Fruit fly (Drosophila melanogaster) whole organism, embryonic: ENCODE measurements around the gene Fer3HCH.
A peak's percentile ranks its signal among the peaks of the same experiment; 100 is the strongest.

Experiments
- Adf1 ChIP-seq: fragments of 200-800 bp; sonication (Bioruptor generic); IDR thresholded peaks from 2 replicates; pipeline ENCODE4 v1.3.6; 2022; ENCODE audit warnings: missing biosample characterization, missing genetic modification characterization
- Bgb ChIP-seq: fragments of 200-800 bp; sonication (Bioruptor generic); IDR thresholded peaks from 2 replicates; pipeline ENCODE4 v1.3.6; 2022; ENCODE audit warnings: missing biosample characterization, missing genetic modification characterization; ENCODE audit not compliant: partially characterized antibody
- Blimp-1 ChIP-seq: fragments of 200-800 bp; sonication (Bioruptor generic); optimal IDR thresholded peaks from 3 replicates; lab custom pipeline; 2018; ENCODE audit warnings: missing biosample characterization, missing genetic modification characterization, mild to moderate bottlenecking, moderate library complexity, missing genetic modification reagents
- CG10462 ChIP-seq: fragments of 200-800 bp; sonication (Bioruptor generic); optimal IDR thresholded peaks from 2 replicates; lab custom pipeline; 2016; ENCODE audit warnings: missing biosample characterization, missing genetic modification characterization
- CG10565 ChIP-seq: fragments of 200-800 bp; sonication (Bioruptor generic); optimal IDR thresholded peaks from 3 replicates; lab custom pipeline; 2016; ENCODE audit warnings: missing biosample characterization, mild to moderate bottlenecking, missing genetic modification characterization
- CG11398 ChIP-seq: fragments of 200-800 bp; sonication (Bioruptor generic); optimal IDR thresholded peaks from 2 replicates; lab custom pipeline; 2016; ENCODE audit warnings: missing biosample characterization, missing genetic modification characterization
- CG11456 ChIP-seq: fragments of 200-800 bp; sonication (Bioruptor generic); IDR thresholded peaks from 3 replicates; pipeline ENCODE4 v1.3.6; 2022; ENCODE audit warnings: missing biosample characterization, missing genetic modification characterization
- CG11560 ChIP-seq: fragments of 200-800 bp; sonication (Bioruptor generic); IDR thresholded peaks from 3 replicates; pipeline ENCODE4 v1.3.6; 2022; ENCODE audit warnings: missing biosample characterization, missing genetic modification characterization
- CG11695 ChIP-seq: fragments of 200-800 bp; sonication (Bioruptor generic); IDR thresholded peaks from 3 replicates; pipeline ENCODE4 v1.3.6; 2022; ENCODE audit warnings: missing biosample characterization, missing genetic modification characterization
- CG1233 ChIP-seq: fragments of 200-800 bp; sonication (Bioruptor generic); optimal IDR thresholded peaks from 4 replicates; lab custom pipeline; 2018; ENCODE audit warnings: missing biosample characterization, mild to moderate bottlenecking, missing genetic modification characterization
- CG13775 ChIP-seq: fragments of 200-800 bp; sonication (Bioruptor generic); optimal IDR thresholded peaks from 3 replicates; lab custom pipeline; 2017; ENCODE audit warnings: missing biosample characterization, mild to moderate bottlenecking, missing genetic modification characterization
- CG14441 ChIP-seq: fragments of 200-800 bp; sonication (Bioruptor generic); IDR thresholded peaks from 2 replicates; pipeline ENCODE4 v1.3.6; 2022; ENCODE audit warnings: missing biosample characterization, missing genetic modification characterization
- CG15696 ChIP-seq: fragments of 200-800 bp; sonication (Bioruptor generic); optimal IDR thresholded peaks from 2 replicates; lab custom pipeline; 2019; ENCODE audit warnings: missing biosample characterization, mild to moderate bottlenecking, missing genetic modification characterization, moderate library complexity
- CG16813 ChIP-seq: fragments of 200-800 bp; sonication (Bioruptor generic); IDR thresholded peaks from 3 replicates; pipeline ENCODE4 v1.3.6; 2022; ENCODE audit warnings: missing biosample characterization, missing genetic modification characterization; ENCODE audit not compliant: partially characterized antibody
- CG17186 ChIP-seq: fragments of 200-800 bp; sonication (Bioruptor generic); optimal IDR thresholded peaks from 3 replicates; lab custom pipeline; 2017; ENCODE audit warnings: missing biosample characterization, missing genetic modification reagents, missing genetic modification characterization
- CG17802 ChIP-seq: fragments of 200-800 bp; sonication (Bioruptor generic); optimal IDR thresholded peaks from 2 replicates; lab custom pipeline; 2018; ENCODE audit warnings: missing biosample characterization, mild to moderate bottlenecking, missing genetic modification characterization, moderate library complexity
- CG2116 ChIP-seq: fragments of 200-800 bp; sonication (Bioruptor generic); optimal IDR thresholded peaks from 3 replicates; lab custom pipeline; 2018; ENCODE audit warnings: missing biosample characterization, mild to moderate bottlenecking, missing genetic modification characterization
- CG2712 ChIP-seq: fragments of 200-800 bp; optimal IDR thresholded peaks from 3 replicates; lab custom pipeline; 2019; ENCODE audit warnings: missing biosample characterization, mild to moderate bottlenecking, missing genetic modification characterization, moderate library complexity
- CG31224 ChIP-seq: fragments of 200-800 bp; sonication (Bioruptor generic); IDR thresholded peaks from 2 replicates; pipeline ENCODE4 v1.3.6; 2022; ENCODE audit warnings: missing biosample characterization, missing genetic modification characterization
- CG34376 ChIP-seq: fragments of 200-800 bp; sonication (Bioruptor generic); optimal IDR thresholded peaks from 2 replicates; lab custom pipeline; 2018; ENCODE audit warnings: missing biosample characterization, mild to moderate bottlenecking, missing genetic modification characterization
- CG3838 ChIP-seq: fragments of 200-800 bp; sonication (Bioruptor generic); optimal IDR thresholded peaks from 3 replicates; lab custom pipeline; 2016; ENCODE audit warnings: missing biosample characterization, missing genetic modification characterization
- CG4360 ChIP-seq: fragments of 200-800 bp; sonication (Bioruptor generic); IDR thresholded peaks from 2 replicates; pipeline ENCODE4 v1.3.6; 2022; ENCODE audit warnings: missing biosample characterization, missing genetic modification characterization
- Dfd ChIP-seq, 2 experiments: fragments of >200 bp; optimal IDR thresholded peaks; 2 replicates each; lab custom pipeline; 2017; ENCODE audit warnings: missing biosample characterization in 2 of 2, missing genetic modification characterization in 2 of 2
- Dip2 ChIP-seq: fragments of 200-800 bp; sonication (Bioruptor generic); IDR thresholded peaks from 2 replicates; pipeline ENCODE4 v1.3.6; 2022; ENCODE audit warnings: missing biosample characterization, missing genetic modification characterization
- E2f2 ChIP-seq: fragments of 200-800 bp; sonication (Bioruptor generic); IDR thresholded peaks from 2 replicates; pipeline ENCODE4 v1.3.6; 2022; ENCODE audit warnings: missing biosample characterization, missing genetic modification characterization
- Gsc ChIP-seq: fragments of 200-800 bp; sonication (Bioruptor generic); IDR thresholded peaks from 2 replicates; pipeline ENCODE4 v1.3.6; 2022; ENCODE audit warnings: missing biosample characterization, missing genetic modification characterization
- Spps ChIP-seq: fragments of 200-800 bp; sonication (Bioruptor generic); optimal IDR thresholded peaks from 2 replicates; lab custom pipeline; 2018; ENCODE audit warnings: missing biosample characterization, mild to moderate bottlenecking, missing genetic modification characterization
- Ssrp ChIP-seq: fragments of 200-800 bp; sonication (Bioruptor generic); optimal IDR thresholded peaks from 2 replicates; lab custom pipeline; 2018; ENCODE audit warnings: missing biosample characterization, mild to moderate bottlenecking, missing genetic modification characterization, moderate library complexity
- Xbp1 ChIP-seq: fragments of 200-800 bp; sonication (Bioruptor generic); optimal IDR thresholded peaks from 3 replicates; lab custom pipeline; 2016; ENCODE audit warnings: missing biosample characterization, mild to moderate bottlenecking, missing genetic modification characterization
- Xrp1 ChIP-seq: fragments of 200-800 bp; sonication (Bioruptor generic); IDR thresholded peaks from 2 replicates; pipeline ENCODE4 v1.3.6; 2022; ENCODE audit warnings: missing biosample characterization, missing genetic modification characterization
- bab2 ChIP-seq: fragments of 200-800 bp; sonication (Bioruptor generic); optimal IDR thresholded peaks from 2 replicates; lab custom pipeline; 2016; ENCODE audit warnings: missing biosample characterization, missing genetic modification characterization
- bbx ChIP-seq: fragments of 200-800 bp; sonication (Bioruptor generic); IDR thresholded peaks from 2 replicates; pipeline ENCODE4 v1.3.6; 2022; ENCODE audit warnings: missing biosample characterization, missing genetic modification characterization; ENCODE audit not compliant: partially characterized antibody
- chinmo ChIP-seq: fragments of 200-800 bp; sonication (Bioruptor generic); IDR thresholded peaks from 4 replicates; pipeline ENCODE4 v1.3.6; 2022; ENCODE audit warnings: missing biosample characterization, missing genetic modification characterization; ENCODE audit not compliant: partially characterized antibody
- chm ChIP-seq: fragments of 200-800 bp; sonication (Bioruptor generic); IDR thresholded peaks from 2 replicates; pipeline ENCODE4 v1.3.6; 2022; ENCODE audit warnings: missing biosample characterization, missing genetic modification characterization
- en ChIP-seq: fragments of 200-800 bp; sonication (Bioruptor generic); optimal IDR thresholded peaks from 2 replicates; lab custom pipeline; 2016; ENCODE audit warnings: missing biosample characterization, missing genetic modification characterization
- fd96Cb ChIP-seq: fragments of 200-800 bp; sonication (Bioruptor generic); optimal IDR thresholded peaks from 2 replicates; lab custom pipeline; 2018; ENCODE audit warnings: missing biosample characterization, mild to moderate bottlenecking, missing genetic modification characterization, moderate library complexity
- gfzf ChIP-seq: fragments of 200-800 bp; sonication (Bioruptor generic); optimal IDR thresholded peaks from 2 replicates; lab custom pipeline; 2016; ENCODE audit warnings: missing biosample characterization, mild to moderate bottlenecking, missing genetic modification characterization, moderate library complexity
- jing ChIP-seq: fragments of 200-800 bp; sonication (Bioruptor generic); optimal IDR thresholded peaks from 2 replicates; lab custom pipeline; 2018; ENCODE audit warnings: missing biosample characterization, mild to moderate bottlenecking, missing genetic modification characterization
- jumu ChIP-seq: fragments of 200-800 bp; sonication (Bioruptor generic); optimal IDR thresholded peaks from 3 replicates; lab custom pipeline; 2016; ENCODE audit warnings: missing biosample characterization, missing genetic modification characterization
- kni ChIP-seq: fragments of 200-800 bp; sonication (Bioruptor generic); optimal IDR thresholded peaks from 3 replicates; lab custom pipeline; 2017; ENCODE audit warnings: mild to moderate bottlenecking, missing biosample characterization, missing genetic modification reagents, missing genetic modification characterization
- pros ChIP-seq: fragments of 200-800 bp; sonication (Bioruptor generic); optimal IDR thresholded peaks from 3 replicates; lab custom pipeline; 2019; ENCODE audit warnings: missing biosample characterization, mild to moderate bottlenecking, missing genetic modification characterization, moderate library complexity
- pzg ChIP-seq: fragments of 200-800 bp; sonication (Bioruptor generic); optimal IDR thresholded peaks from 3 replicates; lab custom pipeline; 2018; ENCODE audit warnings: missing biosample characterization, mild to moderate bottlenecking, missing genetic modification characterization, moderate library complexity
- sens-2 ChIP-seq: fragments of 200-800 bp; sonication (Bioruptor generic); IDR thresholded peaks from 2 replicates; pipeline ENCODE4 v1.3.6; 2022; ENCODE audit warnings: missing biosample characterization, missing genetic modification characterization
- sim ChIP-seq: fragments of 200-800 bp; sonication (Bioruptor generic); IDR thresholded peaks from 2 replicates; pipeline ENCODE4 v1.3.6; 2022; ENCODE audit warnings: missing biosample characterization, missing genetic modification characterization
- ssp ChIP-seq: fragments of 200-800 bp; sonication (Bioruptor generic); IDR thresholded peaks from 2 replicates; pipeline ENCODE4 v1.3.6; 2022; ENCODE audit warnings: missing biosample characterization, missing genetic modification characterization
- tna ChIP-seq: fragments of 200-800 bp; sonication (Bioruptor generic); IDR thresholded peaks from 2 replicates; pipeline ENCODE4 v1.3.6; 2022; ENCODE audit warnings: missing biosample characterization, missing genetic modification characterization; ENCODE audit not compliant: partially characterized antibody
- tx ChIP-seq: fragments of 200-800 bp; sonication (Bioruptor generic); optimal IDR thresholded peaks from 2 replicates; lab custom pipeline; 2016; ENCODE audit warnings: missing biosample characterization, missing genetic modification characterization
- z ChIP-seq: fragments of 200-800 bp; sonication (Bioruptor generic); IDR thresholded peaks from 3 replicates; pipeline ENCODE4 v1.3.6; 2022; ENCODE audit warnings: missing biosample characterization, missing genetic modification characterization
- zen ChIP-seq: fragments of 200-800 bp; sonication (Bioruptor generic); optimal IDR thresholded peaks from 3 replicates; lab custom pipeline; 2018; ENCODE audit warnings: missing biosample characterization, mild to moderate bottlenecking, missing genetic modification characterization, moderate library complexity
- zf30C ChIP-seq: fragments of 200-800 bp; sonication (Bioruptor generic); optimal IDR thresholded peaks from 3 replicates; lab custom pipeline; 2018; ENCODE audit warnings: missing biosample characterization, mild to moderate bottlenecking, missing genetic modification characterization
- zfh2 ChIP-seq: fragments of 200-800 bp; sonication (Bioruptor generic); optimal IDR thresholded peaks from 2 replicates; lab custom pipeline; 2016; ENCODE audit warnings: missing biosample characterization, missing genetic modification characterization

The Fer3HCH gene

dm6 chrX:13135702-13136101 lies 27.7 kb upstream of the Fer3HCH start (continued):
- TF ChIP-seq tx (GFP tag; lab: Kevin White, UChicago) (peak; percentile 9), zen (tag; lab: Kevin White, UChicago) (peak; percentile 20), chm (no peak; the same call in 1 of the 2 replicates), CG4360 (no peak; the same call in 1 of the 2 replicates), CG17186 (no peak), CG11560 (tag; lab: Robert Waterston, UW) (no peak), Dfd (GFP tag; optimal IDR thresholded peaks at IDR 0.05; lab: Kevin White, UChicago) (no peak), CG16813 (GFP tag; lab: Robert Waterston, UW) (no peak), Adf1 (GFP tag; lab: Robert Waterston, UW) (no peak), CG11695 (GFP tag; lab: Robert Waterston, UW) (peak; percentile 54; the same call in 1 of the 3 replicates), en (no peak), jing (GFP tag; lab: Kevin White, UChicago) (peak; percentile 54), Bgb (GFP tag; lab: Robert Waterston, UW) (no peak), fd96Cb (tag; lab: Kevin White, UChicago) (peak; percentile 68), bab2 (peak; percentile 51), CG11456 (GFP tag; lab: Robert Waterston, UW) (peak; percentile 64; the same call in 2 of the 3 replicates), CG14441 (peak; percentile 53), pros (GFP tag; lab: Kevin White, UChicago) (no peak), pzg (GFP tag; lab: Kevin White, UChicago) (no peak), Xbp1 (GFP tag; lab: Kevin White, UChicago) (peak; percentile 69), Xrp1 (GFP tag; lab: Robert Waterston, UW) (peak; percentile 63), tna (GFP tag; lab: Robert Waterston, UW) (no peak), CG17802 (tag; lab: Kevin White, UChicago) (no peak), z (GFP tag; lab: Robert Waterston, UW) (no peak), CG10462 (GFP tag; lab: Kevin White, UChicago) (peak; percentile 17), CG3838 (GFP tag; lab: Kevin White, UChicago) (no peak), gfzf (GFP tag; lab: Kevin White, UChicago) (no peak), CG13775 (GFP tag; lab: Kevin White, UChicago) (peak; percentile 17), Blimp-1 (peak; percentile 57), CG15696 (tag; lab: Kevin White, UChicago) (no peak), CG2712 (peak; percentile 64), chinmo (no peak), CG11398 (GFP tag; lab: Kevin White, UChicago) (peak; percentile 13), CG34376 (GFP tag; lab: Kevin White, UChicago) (no peak), Spps (no peak), Dip2 (GFP tag; lab: Robert Waterston, UW) (no peak), E2f2 (0 out of 2 replicates have a peak, but pooled peaks have one; percentile 33), Gsc (GFP tag; lab: Robert Waterston, UW) (0 out of 2 replicates have a peak, but pooled peaks have one; percentile 31), sim (GFP tag; lab: Robert Waterston, UW) (peak; percentile 40; the same call in 1 of the 2 replicates), CG2116 (GFP tag; lab: Kevin White, UChicago) (no peak), Ssrp (tag; lab: Kevin White, UChicago) (peak; percentile 66), sens-2 (GFP tag; lab: Robert Waterston, UW) (0 out of 2 replicates have a peak, but pooled peaks have one; percentile 39), CG31224 (GFP tag; lab: Robert Waterston, UW) (no peak), zf30C (GFP tag; lab: Kevin White, UChicago) (no peak), ssp (GFP tag; lab: Robert Waterston, UW) (peak; percentile 33; the same call in 1 of the 2 replicates), kni (GFP tag; lab: Kevin White, UChicago) (no peak), jumu (GFP tag; lab: Kevin White, UChicago) (no peak), bbx (GFP tag; lab: Robert Waterston, UW) (no peak), CG1233 (peak; percentile 18), CG10565 (GFP tag; lab: Kevin White, UChicago) (no peak), zfh2 (peak; percentile 42)
